Worm (Caenorhabditis elegans) whole organism, L3 larva: ENCODE results near the gene msp-77.

ENCODE experiments used
- ZK546.5 ChIP-seq: sonication (generic microtip); optimal IDR thresholded peaks from 2 replicates; lab custom pipeline; 2017; ENCODE audit warnings: missing biosample characterization, missing genetic modification characterization
- aly-2 ChIP-seq: fragments of 150-350 bp; optimal IDR thresholded peaks from 2 replicates; lab custom pipeline; 2014; ENCODE audit warnings: missing biosample characterization, missing genetic modification characterization
- ceh-16 ChIP-seq: sonication (generic microtip); optimal IDR thresholded peaks from 2 replicates; lab custom pipeline; 2017; ENCODE audit warnings: missing biosample characterization, missing genetic modification characterization
- egl-27 ChIP-seq: sonication (generic microtip); optimal IDR thresholded peaks from 4 replicates; lab custom pipeline; 2017; ENCODE audit warnings: missing biosample characterization, missing genetic modification reagents, missing genetic modification characterization
- hmg-11 ChIP-seq: sonication (generic microtip); optimal IDR thresholded peaks from 2 replicates; lab custom pipeline; 2016; ENCODE audit warnings: missing genetic modification characterization, missing compliant biosample characterization
- nhr-28 ChIP-seq: fragments of 150-350 bp; optimal IDR thresholded peaks from 2 replicates; lab custom pipeline; 2014; ENCODE audit warnings: missing biosample characterization, missing genetic modification characterization
- nhr-67 ChIP-seq: fragments of 150-350 bp; optimal IDR thresholded peaks from 2 replicates; lab custom pipeline; 2014; ENCODE audit warnings: missing biosample characterization, missing genetic modification characterization
- pqm-1 ChIP-seq: fragments of 150-350 bp; optimal IDR thresholded peaks from 2 replicates; lab custom pipeline; 2017; ENCODE audit warnings: missing biosample characterization, missing genetic modification characterization, inconsistent platforms
- sea-2 ChIP-seq: fragments of 150-350 bp; sonication (generic microtip); optimal IDR thresholded peaks from 4 replicates; lab custom pipeline; 2014; ENCODE audit warnings: missing biosample characterization, missing genetic modification reagents, missing genetic modification characterization
- tbx-2 ChIP-seq: sonication (generic microtip); optimal IDR thresholded peaks from 2 replicates; lab custom pipeline; 2016; ENCODE audit warnings: mild to moderate bottlenecking, missing genetic modification characterization, missing compliant biosample characterization
- ztf-11 ChIP-seq: fragments of 150-350 bp; optimal IDR thresholded peaks from 2 replicates; lab custom pipeline; 2014; ENCODE audit warnings: missing biosample characterization, missing genetic modification characterization

ce11 chrIV:9875646-9876045, 18.8 kb upstream of the msp-77 start:
- no peak for TF ChIP-seq tbx-2 (tag; lab: Kevin White, UChicago)
- no peak for TF ChIP-seq nhr-28 (tag; lab: Kevin White, UChicago)
- no peak for TF ChIP-seq ZK546.5 (tag; lab: Kevin White, UChicago)
- no peak for TF ChIP-seq ceh-16 (tag; lab: Kevin White, UChicago)
- no peak for TF ChIP-seq ztf-11 (tag; lab: Kevin White, UChicago)
- TF ChIP-seq nhr-67, result no peak
- no peak for TF ChIP-seq egl-27 (tag; lab: Kevin White, UChicago)
- peak; percentile 50 for TF ChIP-seq pqm-1
- TF ChIP-seq sea-2 (GFP tag; lab: Kevin White, UChicago), result no peak
- no peak for TF ChIP-seq hmg-11 (tag; lab: Kevin White, UChicago)
- no peak for TF ChIP-seq aly-2
